Fruit fly (Drosophila melanogaster) whole organism, wandering third instar larva: ENCODE results near the gene CG7368.

ENCODE experiments used
- Dfd ChIP-seq: fragments of >200 bp; optimal IDR thresholded peaks from 2 replicates; lab custom pipeline; 2017; ENCODE audit warnings: missing biosample characterization, missing genetic modification characterization
- Rel ChIP-seq, 2 experiments: fragments of 200-800 bp; sonication (Bioruptor generic) in 1 of 2; optimal IDR thresholded peaks; 2 replicates in 1 of 2; 3 replicates in 1 of 2; lab custom pipeline; 2016 to 2019; ENCODE audit warnings: mild to moderate bottlenecking in 2 of 2, missing biosample characterization in 2 of 2, missing genetic modification characterization in 2 of 2, moderate library complexity in 1 of 2
- lola ChIP-seq: fragments of >200 bp; optimal IDR thresholded peaks from 2 replicates; lab custom pipeline; 2017; ENCODE audit warnings: missing biosample characterization, missing genetic modification characterization
- pan ChIP-seq: fragments of >200 bp; optimal IDR thresholded peaks from 2 replicates; lab custom pipeline; 2017
- psq ChIP-seq: fragments of 200-800 bp; sonication (Bioruptor generic); optimal IDR thresholded peaks from 3 replicates; lab custom pipeline; 2017; ENCODE audit warnings: missing biosample characterization, mild to moderate bottlenecking, missing genetic modification characterization, moderate library complexity
- usp ChIP-seq: fragments of >200 bp; optimal IDR thresholded peaks from 2 replicates; lab custom pipeline; 2017; ENCODE audit warnings: missing biosample characterization, missing genetic modification characterization

- TF ChIP-seq usp = no peak
- no peak for TF ChIP-seq Dfd (GFP tag; lab: Kevin White, UChicago)
- no peak for TF ChIP-seq Rel (GFP tag; optimal IDR thresholded peaks at IDR 0.05; lab: Kevin White, UChicago)
- TF ChIP-seq Rel (tag; optimal IDR thresholded peaks at IDR 0.05; lab: Kevin White, UChicago) = no peak
- no peak for TF ChIP-seq pan (lab: Kevin White, UChicago)
- TF ChIP-seq lola = no peak
- TF ChIP-seq psq (GFP tag; lab: Kevin White, UChicago) = no peak
These were observed 40.4 kb upstream of the CG7368 start for dm6 chr3L:11556637-11557036.
